Worm (Caenorhabditis elegans) whole organism, L4 larva: ENCODE data around the gene ZK470.6.

Experiments used
- D1046.2 ChIP-seq: fragments of 200-800 bp; sonication (Bioruptor generic); IDR thresholded peaks from 2 replicates; pipeline ENCODE4 v1.3.6; 2022; ENCODE audit warnings: missing genetic modification characterization, missing compliant biosample characterization
- F37D6.2 ChIP-seq: sonication (generic microtip); optimal IDR thresholded peaks from 2 replicates; lab custom pipeline; 2016; ENCODE audit warnings: mild to moderate bottlenecking, missing genetic modification characterization, missing compliant biosample characterization
- F49E8.2 ChIP-seq: sonication (generic microtip); optimal IDR thresholded peaks from 2 replicates; lab custom pipeline; 2016; ENCODE audit warnings: missing compliant biosample characterization, mild to moderate bottlenecking, missing genetic modification characterization, borderline replicate concordance
- R02D3.7 ChIP-seq: fragments of 150-350 bp; sonication (generic microtip); optimal IDR thresholded peaks from 3 replicates; lab custom pipeline; 2014; ENCODE audit warnings: missing biosample characterization, missing genetic modification characterization
- T20F7.1 ChIP-seq: fragments of 200-800 bp; sonication (Bioruptor generic); optimal IDR thresholded peaks from 2 replicates; lab custom pipeline; 2018; ENCODE audit warnings: mild to moderate bottlenecking, missing genetic modification characterization, missing compliant biosample characterization
- Y105C5A.15 ChIP-seq: fragments of 200-800 bp; sonication (Bioruptor generic); IDR thresholded peaks from 2 replicates; pipeline ENCODE4 v1.3.6; 2022; ENCODE audit warnings: missing genetic modification characterization, missing compliant biosample characterization
- ZK337.2 ChIP-seq: fragments of 200-800 bp; sonication (Bioruptor generic); IDR thresholded peaks from 2 replicates; pipeline ENCODE4 v1.3.6; 2022; ENCODE audit warnings: missing genetic modification reagents, missing genetic modification characterization, missing compliant biosample characterization
- arid-1 ChIP-seq: fragments of 200-800 bp; sonication (Bioruptor generic); conservative IDR thresholded peaks from 2 replicates; pipeline ENCODE4 v1.3.6; 2022; ENCODE audit warnings: missing genetic modification reagents, missing genetic modification characterization, missing compliant biosample characterization
- ceh-20 ChIP-seq: fragments of 200-800 bp; sonication (Bioruptor generic); IDR thresholded peaks from 2 replicates; pipeline ENCODE4 v1.3.6; 2022; ENCODE audit warnings: missing genetic modification reagents, missing genetic modification characterization, missing compliant biosample characterization
- ceh-44 ChIP-seq: fragments of 200-800 bp; sonication (Bioruptor generic); IDR thresholded peaks from 2 replicates; pipeline ENCODE4 v1.3.6; 2022; ENCODE audit warnings: missing genetic modification reagents, missing genetic modification characterization, missing compliant biosample characterization
- daf-12 ChIP-seq: fragments of 150-350 bp; optimal IDR thresholded peaks from 2 replicates; lab custom pipeline; 2014; ENCODE audit warnings: missing biosample characterization, missing genetic modification reagents, missing genetic modification characterization
- daf-16 ChIP-seq, 3 experiments: sonication (generic microtip); optimal IDR thresholded peaks; 2 replicates each; lab custom pipeline; 2016 to 2017; ENCODE audit warnings: missing genetic modification characterization in 3 of 3, missing genetic modification reagents in 3 of 3, mild to moderate bottlenecking in 2 of 3, missing compliant biosample characterization in 2 of 3, missing biosample characterization in 1 of 3, moderate library complexity in 1 of 3
- daf-19 ChIP-seq: fragments of 200-800 bp; sonication (Bioruptor generic); conservative IDR thresholded peaks from 2 replicates; pipeline ENCODE4 v1.3.6; 2022; ENCODE audit warnings: missing genetic modification characterization, missing compliant biosample characterization
- dmd-6 ChIP-seq: fragments of 200-800 bp; sonication (Bioruptor generic); IDR thresholded peaks from 2 replicates; pipeline ENCODE4 v1.3.6; 2022; ENCODE audit warnings: missing genetic modification reagents, missing genetic modification characterization, missing compliant biosample characterization
- dmd-8 ChIP-seq: fragments of 200-800 bp; sonication (Bioruptor generic); IDR thresholded peaks from 2 replicates; pipeline ENCODE4 v1.3.6; 2022; ENCODE audit warnings: missing genetic modification characterization, missing compliant biosample characterization
- dmd-9 ChIP-seq: fragments of 200-800 bp; sonication (Bioruptor generic); IDR thresholded peaks from 2 replicates; pipeline ENCODE4 v1.3.6; 2022; ENCODE audit warnings: missing genetic modification reagents, missing genetic modification characterization, missing compliant biosample characterization
- duxl-1 ChIP-seq: sonication (generic microtip); optimal IDR thresholded peaks from 2 replicates; lab custom pipeline; 2016; ENCODE audit warnings: mild to moderate bottlenecking, missing genetic modification characterization, moderate library complexity, missing compliant biosample characterization; ENCODE audit not compliant: poor library complexity
- dve-1 ChIP-seq: sonication (generic microtip); optimal IDR thresholded peaks from 2 replicates; lab custom pipeline; 2017; ENCODE audit warnings: antibody characterized with exemption, mild to moderate bottlenecking, missing genetic modification characterization, missing compliant biosample characterization; ENCODE audit not compliant: insufficient read depth
- fkh-10 ChIP-seq: fragments of 150-350 bp; optimal IDR thresholded peaks from 2 replicates; lab custom pipeline; 2014; ENCODE audit warnings: missing biosample characterization, missing genetic modification reagents, missing genetic modification characterization
- gei-8 ChIP-seq: fragments of 200-800 bp; sonication (Bioruptor generic); optimal IDR thresholded peaks from 2 replicates; lab custom pipeline; 2018; ENCODE audit warnings: mild to moderate bottlenecking, missing genetic modification characterization, missing compliant biosample characterization
- hlh-30 ChIP-seq: sonication (generic microtip); optimal IDR thresholded peaks from 2 replicates; lab custom pipeline; 2017; ENCODE audit warnings: antibody characterized with exemption, mild to moderate bottlenecking, missing genetic modification characterization, missing compliant biosample characterization; ENCODE audit not compliant: insufficient read depth
- lim-7 ChIP-seq: fragments of 200-800 bp; sonication (Bioruptor generic); IDR thresholded peaks from 2 replicates; pipeline ENCODE4 v1.3.6; 2022; ENCODE audit warnings: missing genetic modification characterization, missing compliant biosample characterization
- lin-1 ChIP-seq: fragments of 200-800 bp; sonication (Bioruptor generic); IDR thresholded peaks from 2 replicates; pipeline ENCODE4 v1.3.6; 2022; ENCODE audit warnings: missing genetic modification reagents, missing genetic modification characterization, missing compliant biosample characterization
- lin-15B ChIP-seq: fragments of 150-350 bp; sonication (generic microtip); optimal IDR thresholded peaks from 3 replicates; lab custom pipeline; 2014; ENCODE audit warnings: missing biosample characterization, missing genetic modification characterization
- lin-29 ChIP-seq: fragments of 200-800 bp; sonication (Bioruptor generic); IDR thresholded peaks from 2 replicates; pipeline ENCODE4 v1.3.6; 2022; ENCODE audit warnings: missing genetic modification reagents, missing genetic modification characterization, missing compliant biosample characterization
- lin-38 ChIP-seq: fragments of 200-800 bp; sonication (Bioruptor generic); IDR thresholded peaks from 2 replicates; pipeline ENCODE4 v1.3.6; 2022; ENCODE audit warnings: missing genetic modification reagents, missing genetic modification characterization, missing compliant biosample characterization
- lin-39 ChIP-seq: fragments of 150-350 bp; optimal IDR thresholded peaks from 2 replicates; lab custom pipeline; 2014; ENCODE audit warnings: missing biosample characterization, missing genetic modification reagents, missing genetic modification characterization
- lir-3 ChIP-seq: sonication (generic microtip); optimal IDR thresholded peaks from 2 replicates; lab custom pipeline; 2016; ENCODE audit warnings: mild to moderate bottlenecking, missing genetic modification characterization, missing compliant biosample characterization
- lsy-2 ChIP-seq, 2 experiments: fragments of 150-350 bp in 1 of 2; sonication (generic microtip) in 1 of 2; optimal IDR thresholded peaks; 2 replicates each; lab custom pipeline; 2014 to 2017; ENCODE audit warnings: missing biosample characterization in 2 of 2, missing genetic modification characterization in 2 of 2
- madf-5 ChIP-seq, 2 experiments: fragments of 200-800 bp; sonication (Bioruptor generic); IDR thresholded peaks; 2 replicates each; pipeline ENCODE4 v1.3.6; 2022; ENCODE audit warnings: missing compliant biosample characterization in 2 of 2, missing genetic modification characterization in 2 of 2
- mdl-1 ChIP-seq, 2 experiments: fragments of 150-350 bp in 1 of 2; sonication (generic microtip) in 1 of 2; optimal IDR thresholded peaks; 2 replicates each; lab custom pipeline; 2014 to 2017; ENCODE audit warnings: missing biosample characterization in 2 of 2, missing genetic modification characterization in 2 of 2
- mep-1 ChIP-seq: fragments of 150-350 bp; sonication (generic microtip); optimal IDR thresholded peaks from 3 replicates; lab custom pipeline; 2014; ENCODE audit warnings: missing biosample characterization, missing genetic modification characterization
- mxl-2 ChIP-seq: fragments of 200-800 bp; sonication (Bioruptor generic); conservative IDR thresholded peaks from 2 replicates; pipeline ENCODE4 v1.3.6; 2022; ENCODE audit warnings: missing genetic modification reagents, missing genetic modification characterization, missing compliant biosample characterization
- mxl-3 ChIP-seq: fragments of 200-800 bp; sonication (Bioruptor generic); optimal IDR thresholded peaks from 2 replicates; lab custom pipeline; 2018; ENCODE audit warnings: mild to moderate bottlenecking, missing genetic modification characterization, missing compliant biosample characterization
- nhr-10 ChIP-seq: fragments of 150-350 bp; optimal IDR thresholded peaks from 2 replicates; lab custom pipeline; 2014; ENCODE audit warnings: missing biosample characterization, missing genetic modification characterization
- nhr-102 ChIP-seq: sonication (generic microtip); optimal IDR thresholded peaks from 2 replicates; lab custom pipeline; 2016; ENCODE audit warnings: mild to moderate bottlenecking, missing genetic modification characterization, moderate library complexity, missing compliant biosample characterization
- nhr-111 ChIP-seq: fragments of 200-800 bp; sonication (Bioruptor generic); optimal IDR thresholded peaks from 2 replicates; lab custom pipeline; 2018; ENCODE audit warnings: mild to moderate bottlenecking, missing genetic modification characterization, missing compliant biosample characterization
- nhr-237 ChIP-seq: sonication (generic microtip); optimal IDR thresholded peaks from 2 replicates; lab custom pipeline; 2017; ENCODE audit warnings: missing biosample characterization, missing genetic modification characterization
- nhr-25 ChIP-seq: sonication (generic microtip); optimal IDR thresholded peaks from 2 replicates; lab custom pipeline; 2017; ENCODE audit warnings: missing genetic modification characterization, mild to moderate bottlenecking, missing compliant biosample characterization, antibody characterized with exemption, moderate library complexity, borderline replicate concordance; ENCODE audit not compliant: insufficient read depth
- nhr-41 ChIP-seq: fragments of 200-800 bp; sonication (Bioruptor generic); IDR thresholded peaks from 2 replicates; pipeline ENCODE4 v1.3.6; 2022; ENCODE audit warnings: missing genetic modification reagents, missing genetic modification characterization, missing compliant biosample characterization
- nhr-42 ChIP-seq: fragments of 200-800 bp; sonication (Bioruptor generic); IDR thresholded peaks from 2 replicates; pipeline ENCODE4 v1.3.6; 2022; ENCODE audit warnings: missing genetic modification characterization, missing compliant biosample characterization
- nhr-77 ChIP-seq: fragments of 150-350 bp; optimal IDR thresholded peaks from 2 replicates; lab custom pipeline; 2014; ENCODE audit warnings: missing biosample characterization, missing genetic modification characterization
- pqm-1 ChIP-seq: sonication (generic microtip); optimal IDR thresholded peaks from 2 replicates; lab custom pipeline; 2017; ENCODE audit warnings: missing biosample characterization, missing genetic modification characterization
- set-16 ChIP-seq: fragments of 200-800 bp; sonication (Bioruptor generic); IDR thresholded peaks from 2 replicates; pipeline ENCODE4 v1.3.6; 2022; ENCODE audit warnings: missing genetic modification reagents, missing genetic modification characterization, missing compliant biosample characterization
- snpc-4 ChIP-seq: fragments of 150-350 bp; optimal IDR thresholded peaks from 2 replicates; lab custom pipeline; 2014; ENCODE audit warnings: missing biosample characterization, missing genetic modification characterization
- spr-1 ChIP-seq: sonication (generic microtip); optimal IDR thresholded peaks from 2 replicates; lab custom pipeline; 2016; ENCODE audit warnings: mild to moderate bottlenecking, missing genetic modification characterization, missing compliant biosample characterization
- tra-1 ChIP-seq: fragments of 200-800 bp; sonication (Bioruptor generic); IDR thresholded peaks from 2 replicates; pipeline ENCODE4 v1.3.6; 2022; ENCODE audit warnings: missing genetic modification reagents, missing genetic modification characterization, missing compliant biosample characterization
- zag-1 ChIP-seq: fragments of 150-350 bp; optimal IDR thresholded peaks from 2 replicates; lab custom pipeline; 2014; ENCODE audit warnings: missing biosample characterization, missing genetic modification characterization
- zfp-3 ChIP-seq: fragments of 200-800 bp; sonication (Bioruptor generic); conservative IDR thresholded peaks from 2 replicates; pipeline ENCODE4 v1.3.6; 2022; ENCODE audit warnings: missing genetic modification reagents, missing genetic modification characterization, missing compliant biosample characterization

The ZK470.6 gene

DNA sequence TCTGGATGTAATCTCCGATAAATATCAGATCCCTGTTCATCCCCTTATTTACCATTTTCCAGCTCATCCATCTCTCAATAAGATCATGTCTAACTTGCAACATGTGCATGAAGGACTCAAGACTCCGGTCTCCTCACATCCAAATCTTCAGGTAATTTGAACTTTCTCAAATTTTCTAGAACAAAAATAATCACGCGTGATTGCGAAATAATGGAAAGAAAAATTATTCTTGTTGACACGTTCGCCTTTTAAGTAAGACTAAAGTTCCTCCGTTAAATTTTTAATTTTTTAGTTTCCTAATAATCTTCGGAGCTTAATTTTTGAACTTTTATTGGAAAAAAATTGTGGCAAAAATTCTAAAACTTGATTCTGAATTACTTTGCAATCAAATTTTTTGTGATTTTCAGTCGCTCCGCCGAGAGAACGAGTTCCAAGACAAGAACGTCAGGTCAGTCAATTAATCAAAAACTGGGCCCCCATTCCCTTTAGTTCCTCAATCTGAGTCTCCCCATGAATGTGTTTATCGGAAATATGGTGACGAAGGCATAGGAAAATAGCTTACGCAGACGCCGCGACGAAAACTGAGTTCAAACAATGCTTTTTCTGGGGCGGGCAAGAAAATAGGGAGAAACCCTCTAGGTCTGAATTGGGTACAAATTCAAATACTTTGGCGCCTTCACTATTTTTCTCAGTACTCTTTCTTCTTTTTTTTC is 39.7 kb downstream of the ZK470.6 start (continued):
- TF ChIP-seq nhr-77 (tag; lab: Kevin White, UChicago) (peak; percentile 49), T20F7.1 (GFP tag; lab: Kevin White, UChicago) (no peak), nhr-102 (tag; lab: Kevin White, UChicago) (no peak), lin-29 (GFP tag; lab: Robert Waterston, UW) (no peak), zag-1 (tag; lab: Kevin White, UChicago) (no peak), nhr-111 (GFP tag; lab: Kevin White, UChicago) (no peak), dve-1 (peak; percentile 30), lim-7 (GFP tag; lab: Robert Waterston, UW) (no peak), nhr-42 (GFP tag; lab: Robert Waterston, UW) (peak; percentile 47; the same call in 1 of the 2 replicates), nhr-41 (GFP tag; lab: Robert Waterston, UW) (no peak), mep-1 (peak; percentile 53), lin-39 (tag; lab: Kevin White, UChicago) (no peak), daf-19 (GFP tag; lab: Robert Waterston, UW) (no peak), duxl-1 (tag; lab: Kevin White, UChicago) (no peak), pqm-1 (tag; lab: Kevin White, UChicago) (no peak), fkh-10 (GFP tag; lab: Kevin White, UChicago) (no peak), snpc-4 (no peak), daf-16 (GFP tag; optimal IDR thresholded peaks at IDR 0.05; lab: Kevin White, UChicago) (peak in 1 of 2 experiments; percentile 9), daf-16 (tag; optimal IDR thresholded peaks at IDR 0.05; lab: Kevin White, UChicago) (peak; percentile 51), nhr-25 (no peak), ZK337.2 (GFP tag; lab: Robert Waterston, UW) (no peak), lir-3 (tag; lab: Kevin White, UChicago) (no peak), set-16 (GFP tag; lab: Robert Waterston, UW) (no peak), tra-1 (GFP tag; lab: Robert Waterston, UW) (no peak), R02D3.7 (tag; lab: Kevin White, UChicago) (no peak), nhr-10 (tag; lab: Kevin White, UChicago) (no peak), lsy-2 (tag; optimal IDR thresholded peaks at IDR 0.05; lab: Kevin White, UChicago) (peak in 1 of 2 experiments; percentile 21), F49E8.2 (no peak), nhr-237 (tag; lab: Kevin White, UChicago) (no peak), ceh-20 (GFP tag; lab: Robert Waterston, UW) (0 out of 2 replicates have a peak, but pooled peaks have one; percentile 10), mxl-3 (GFP tag; lab: Kevin White, UChicago) (peak; percentile 12), mdl-1 (tag; optimal IDR thresholded peaks at IDR 0.05; lab: Kevin White, UChicago) (peak in 1 of 2 experiments; percentile 75), ceh-44 (GFP tag; lab: Robert Waterston, UW) (no peak), daf-12 (tag; lab: Kevin White, UChicago) (no peak), D1046.2 (no peak), lin-1 (GFP tag; lab: Robert Waterston, UW) (0 out of 2 replicates have a peak, but pooled peaks have one; percentile 9), Y105C5A.15 (GFP tag; lab: Robert Waterston, UW) (no peak), zfp-3 (GFP tag; lab: Robert Waterston, UW) (no peak), lin-38 (GFP tag; lab: Robert Waterston, UW) (peak; percentile 40; the same call in 1 of the 2 replicates), lin-15B (tag; lab: Kevin White, UChicago) (no peak), hlh-30 (tag; lab: Kevin White, UChicago) (peak; percentile 9), mxl-2 (GFP tag; lab: Robert Waterston, UW) (no peak), arid-1 (GFP tag; lab: Robert Waterston, UW) (no peak), madf-5 (GFP tag; IDR thresholded peaks at IDR 0.05; lab: Robert Waterston, UW) (no peak), dmd-6 (GFP tag; lab: Robert Waterston, UW) (peak; percentile 45), dmd-8 (GFP tag; lab: Robert Waterston, UW) (no peak), spr-1 (no peak), dmd-9 (no peak), F37D6.2 (tag; lab: Kevin White, UChicago) (no peak), gei-8 (GFP tag; lab: Kevin White, UChicago) (no peak)
